Fruit fly (Drosophila melanogaster) whole organism, embryonic: Measurements from ENCODE around the gene Ir64a.

Source experiments
- Blimp-1 ChIP-seq: fragments of 200-800 bp; sonication (Bioruptor generic); optimal IDR thresholded peaks from 3 replicates; lab custom pipeline; 2018; ENCODE audit warnings: missing biosample characterization, missing genetic modification characterization, mild to moderate bottlenecking, moderate library complexity, missing genetic modification reagents
- C15 ChIP-seq: fragments of 200-800 bp; sonication (Bioruptor generic); IDR thresholded peaks from 3 replicates; pipeline ENCODE4 v1.3.6; 2022; ENCODE audit warnings: missing biosample characterization, missing genetic modification characterization
- CG10431 ChIP-seq: fragments of 200-800 bp; sonication (Bioruptor generic); optimal IDR thresholded peaks from 3 replicates; lab custom pipeline; 2018; ENCODE audit warnings: missing biosample characterization, mild to moderate bottlenecking, missing genetic modification characterization
- CG11456 ChIP-seq: fragments of 200-800 bp; sonication (Bioruptor generic); IDR thresholded peaks from 3 replicates; pipeline ENCODE4 v1.3.6; 2022; ENCODE audit warnings: missing biosample characterization, missing genetic modification characterization
- CG11695 ChIP-seq: fragments of 200-800 bp; sonication (Bioruptor generic); IDR thresholded peaks from 3 replicates; pipeline ENCODE4 v1.3.6; 2022; ENCODE audit warnings: missing biosample characterization, missing genetic modification characterization
- CG12155 ChIP-seq: fragments of 200-800 bp; sonication (Bioruptor generic); optimal IDR thresholded peaks from 3 replicates; lab custom pipeline; 2016; ENCODE audit warnings: missing biosample characterization, missing genetic modification characterization
- CG13123 ChIP-seq: fragments of 200-800 bp; sonication (Bioruptor generic); optimal IDR thresholded peaks from 2 replicates; lab custom pipeline; 2016; ENCODE audit warnings: missing biosample characterization, missing genetic modification characterization
- CG13894 ChIP-seq: fragments of 200-800 bp; sonication (Bioruptor generic); optimal IDR thresholded peaks from 3 replicates; lab custom pipeline; 2018; ENCODE audit warnings: missing biosample characterization, mild to moderate bottlenecking, missing genetic modification characterization, moderate library complexity
- CG14860 ChIP-seq: fragments of 200-800 bp; sonication (Bioruptor generic); IDR thresholded peaks from 3 replicates; pipeline ENCODE4 v1.3.6; 2022; ENCODE audit warnings: missing biosample characterization, missing genetic modification characterization; ENCODE audit not compliant: partially characterized antibody
- CG15696 ChIP-seq: fragments of 200-800 bp; sonication (Bioruptor generic); optimal IDR thresholded peaks from 2 replicates; lab custom pipeline; 2019; ENCODE audit warnings: missing biosample characterization, mild to moderate bottlenecking, missing genetic modification characterization, moderate library complexity
- CG1647 ChIP-seq: fragments of 200-800 bp; sonication (Bioruptor generic); optimal IDR thresholded peaks from 3 replicates; lab custom pipeline; 2016; ENCODE audit warnings: missing biosample characterization, missing genetic modification characterization
- CG17829 ChIP-seq: fragments of 200-800 bp; optimal IDR thresholded peaks from 2 replicates; lab custom pipeline; 2019; ENCODE audit warnings: missing biosample characterization, mild to moderate bottlenecking, missing genetic modification characterization, moderate library complexity
- CG2129 ChIP-seq: fragments of 200-800 bp; sonication (Bioruptor generic); IDR thresholded peaks from 2 replicates; pipeline ENCODE4 v1.3.6; 2022; ENCODE audit warnings: missing biosample characterization, missing genetic modification characterization; ENCODE audit not compliant: partially characterized antibody
- CG30020 ChIP-seq: fragments of 200-800 bp; optimal IDR thresholded peaks from 2 replicates; lab custom pipeline; 2019; ENCODE audit warnings: missing biosample characterization, mild to moderate bottlenecking, missing genetic modification characterization, moderate library complexity
- CG3847 ChIP-seq: fragments of 200-800 bp; sonication (Bioruptor generic); IDR thresholded peaks from 2 replicates; pipeline ENCODE4 v1.3.6; 2022; ENCODE audit warnings: missing biosample characterization, missing genetic modification characterization
- CG42726 ChIP-seq: fragments of 200-800 bp; sonication (Bioruptor generic); IDR thresholded peaks from 2 replicates; pipeline ENCODE4 v1.3.6; 2022; ENCODE audit warnings: missing biosample characterization, missing genetic modification characterization; ENCODE audit not compliant: partially characterized antibody
- CG4617 ChIP-seq: fragments of 200-800 bp; sonication (Bioruptor generic); optimal IDR thresholded peaks from 3 replicates; lab custom pipeline; 2016; ENCODE audit warnings: missing biosample characterization, missing genetic modification characterization, borderline replicate concordance
- CG4707 ChIP-seq: fragments of 200-800 bp; sonication (Bioruptor generic); optimal IDR thresholded peaks from 2 replicates; lab custom pipeline; 2018; ENCODE audit warnings: missing biosample characterization, mild to moderate bottlenecking, missing genetic modification characterization, moderate library complexity
- CG5180 ChIP-seq: fragments of 200-800 bp; sonication (Bioruptor generic); optimal IDR thresholded peaks from 3 replicates; lab custom pipeline; 2017; ENCODE audit warnings: missing biosample characterization, missing genetic modification characterization, mild to moderate bottlenecking, moderate library complexity, missing genetic modification reagents
- CG6654 ChIP-seq: fragments of 200-800 bp; sonication (Bioruptor generic); optimal IDR thresholded peaks from 2 replicates; lab custom pipeline; 2017; ENCODE audit warnings: missing biosample characterization, mild to moderate bottlenecking, missing genetic modification characterization
- CG6791 ChIP-seq: fragments of 200-800 bp; sonication (Bioruptor generic); IDR thresholded peaks from 3 replicates; pipeline ENCODE4 v1.3.6; 2022; ENCODE audit warnings: missing biosample characterization, missing genetic modification characterization; ENCODE audit not compliant: partially characterized antibody
- CG7928 ChIP-seq: fragments of 200-800 bp; sonication (Bioruptor generic); optimal IDR thresholded peaks from 2 replicates; lab custom pipeline; 2017; ENCODE audit warnings: missing biosample characterization, mild to moderate bottlenecking, missing genetic modification characterization
- CG8290 ChIP-seq, 3 experiments: fragments of 200-800 bp; sonication (Bioruptor generic); optimal IDR thresholded peaks; 2 replicates each; lab custom pipeline; 2016 to 2019; ENCODE audit warnings: missing biosample characterization in 3 of 3, missing genetic modification characterization in 3 of 3, mild to moderate bottlenecking in 2 of 3, moderate library complexity in 1 of 3
- D19A ChIP-seq: fragments of 200-800 bp; optimal IDR thresholded peaks from 3 replicates; lab custom pipeline; 2019; ENCODE audit warnings: missing biosample characterization, mild to moderate bottlenecking, missing genetic modification characterization, moderate library complexity
- Dbx ChIP-seq: fragments of 200-800 bp; sonication (Bioruptor generic); IDR thresholded peaks from 3 replicates; pipeline ENCODE4 v1.3.6; 2022; ENCODE audit warnings: missing biosample characterization, missing genetic modification characterization
- Drgx ChIP-seq: fragments of 200-800 bp; sonication (Bioruptor generic); IDR thresholded peaks from 2 replicates; pipeline ENCODE4 v1.3.6; 2022; ENCODE audit warnings: missing biosample characterization, missing genetic modification characterization
- Hr78 ChIP-seq, 2 experiments: fragments of 200-800 bp in 1 of 2; fragments of >200 bp in 1 of 2; sonication (Bioruptor generic) in 1 of 2; optimal IDR thresholded peaks; 2 replicates each; lab custom pipeline; 2017 to 2019; ENCODE audit warnings: missing biosample characterization in 2 of 2, missing genetic modification characterization in 2 of 2, mild to moderate bottlenecking in 1 of 2, moderate library complexity in 1 of 2
- MBD-R2 ChIP-seq: fragments of 200-800 bp; sonication (Bioruptor generic); IDR thresholded peaks from 2 replicates; pipeline ENCODE4 v1.3.6; 2022; ENCODE audit warnings: missing biosample characterization, missing genetic modification characterization
- Nf-YC ChIP-seq: fragments of 200-800 bp; optimal IDR thresholded peaks from 3 replicates; lab custom pipeline; 2019; ENCODE audit warnings: missing biosample characterization, mild to moderate bottlenecking, missing genetic modification characterization, moderate library complexity
- Ptx1 ChIP-seq: fragments of 200-800 bp; sonication (Bioruptor generic); IDR thresholded peaks from 2 replicates; pipeline ENCODE4 v1.3.6; 2022; ENCODE audit warnings: missing biosample characterization, missing genetic modification characterization
- Rfx ChIP-seq: fragments of 200-800 bp; sonication (Bioruptor generic); IDR thresholded peaks from 2 replicates; pipeline ENCODE4 v1.3.6; 2022; ENCODE audit warnings: missing biosample characterization, missing genetic modification characterization
- Taf1 ChIP-seq: fragments of 200-800 bp; sonication (Bioruptor generic); IDR thresholded peaks from 2 replicates; pipeline ENCODE4 v1.3.6; 2022; ENCODE audit warnings: missing biosample characterization, missing genetic modification characterization
- Xrp1 ChIP-seq: fragments of 200-800 bp; sonication (Bioruptor generic); IDR thresholded peaks from 2 replicates; pipeline ENCODE4 v1.3.6; 2022; ENCODE audit warnings: missing biosample characterization, missing genetic modification characterization
- bcd ChIP-seq: fragments of 200-800 bp; sonication (Bioruptor generic); optimal IDR thresholded peaks from 2 replicates; lab custom pipeline; 2017; ENCODE audit warnings: missing biosample characterization, mild to moderate bottlenecking, missing genetic modification characterization
- cg ChIP-seq: fragments of 200-800 bp; sonication (Bioruptor generic); optimal IDR thresholded peaks from 3 replicates; lab custom pipeline; 2019; ENCODE audit warnings: missing biosample characterization, mild to moderate bottlenecking, missing genetic modification characterization, moderate library complexity
- chinmo ChIP-seq: fragments of 200-800 bp; sonication (Bioruptor generic); IDR thresholded peaks from 4 replicates; pipeline ENCODE4 v1.3.6; 2022; ENCODE audit warnings: missing biosample characterization, missing genetic modification characterization; ENCODE audit not compliant: partially characterized antibody
- dmrt99B ChIP-seq: fragments of 200-800 bp; sonication (Bioruptor generic); optimal IDR thresholded peaks from 2 replicates; lab custom pipeline; 2018; ENCODE audit warnings: missing biosample characterization, mild to moderate bottlenecking, missing genetic modification characterization, moderate library complexity
- lmd ChIP-seq: fragments of 200-800 bp; sonication (Bioruptor generic); IDR thresholded peaks from 2 replicates; pipeline ENCODE4 v1.3.6; 2022; ENCODE audit warnings: missing biosample characterization, missing genetic modification characterization
- nmo ChIP-seq: fragments of 200-800 bp; sonication (Bioruptor generic); optimal IDR thresholded peaks from 2 replicates; lab custom pipeline; 2018; ENCODE audit warnings: missing biosample characterization, mild to moderate bottlenecking, missing genetic modification characterization, moderate library complexity
- phol ChIP-seq: fragments of 200-800 bp; sonication (Bioruptor generic); optimal IDR thresholded peaks from 3 replicates; lab custom pipeline; 2018; ENCODE audit warnings: missing biosample characterization, mild to moderate bottlenecking, missing genetic modification characterization, moderate library complexity
- pzg ChIP-seq: fragments of 200-800 bp; sonication (Bioruptor generic); optimal IDR thresholded peaks from 3 replicates; lab custom pipeline; 2018; ENCODE audit warnings: missing biosample characterization, mild to moderate bottlenecking, missing genetic modification characterization, moderate library complexity
- rib ChIP-seq: fragments of 200-800 bp; sonication (Bioruptor generic); IDR thresholded peaks from 2 replicates; pipeline ENCODE4 v1.3.6; 2022; ENCODE audit warnings: missing biosample characterization, missing genetic modification characterization
- shn ChIP-seq: fragments of 200-800 bp; sonication (Bioruptor generic); optimal IDR thresholded peaks from 3 replicates; lab custom pipeline; 2016; ENCODE audit warnings: missing biosample characterization, missing genetic modification characterization
- sna ChIP-seq: fragments of 200-800 bp; sonication (Bioruptor generic); IDR thresholded peaks from 2 replicates; pipeline ENCODE4 v1.3.6; 2022; ENCODE audit warnings: missing biosample characterization, missing genetic modification characterization; ENCODE audit not compliant: partially characterized antibody
- sug ChIP-seq: fragments of 200-800 bp; optimal IDR thresholded peaks from 2 replicates; lab custom pipeline; 2019; ENCODE audit warnings: missing biosample characterization, mild to moderate bottlenecking, missing genetic modification characterization, moderate library complexity
- tin ChIP-seq: fragments of 200-800 bp; sonication (Bioruptor generic); optimal IDR thresholded peaks from 3 replicates; lab custom pipeline; 2016; ENCODE audit warnings: missing biosample characterization, missing genetic modification characterization
- vvl ChIP-seq: fragments of 200-800 bp; sonication (Bioruptor generic); IDR thresholded peaks from 2 replicates; pipeline ENCODE4 v1.3.6; 2022; ENCODE audit warnings: missing biosample characterization, missing genetic modification characterization

The Ir64a gene

DNA sequence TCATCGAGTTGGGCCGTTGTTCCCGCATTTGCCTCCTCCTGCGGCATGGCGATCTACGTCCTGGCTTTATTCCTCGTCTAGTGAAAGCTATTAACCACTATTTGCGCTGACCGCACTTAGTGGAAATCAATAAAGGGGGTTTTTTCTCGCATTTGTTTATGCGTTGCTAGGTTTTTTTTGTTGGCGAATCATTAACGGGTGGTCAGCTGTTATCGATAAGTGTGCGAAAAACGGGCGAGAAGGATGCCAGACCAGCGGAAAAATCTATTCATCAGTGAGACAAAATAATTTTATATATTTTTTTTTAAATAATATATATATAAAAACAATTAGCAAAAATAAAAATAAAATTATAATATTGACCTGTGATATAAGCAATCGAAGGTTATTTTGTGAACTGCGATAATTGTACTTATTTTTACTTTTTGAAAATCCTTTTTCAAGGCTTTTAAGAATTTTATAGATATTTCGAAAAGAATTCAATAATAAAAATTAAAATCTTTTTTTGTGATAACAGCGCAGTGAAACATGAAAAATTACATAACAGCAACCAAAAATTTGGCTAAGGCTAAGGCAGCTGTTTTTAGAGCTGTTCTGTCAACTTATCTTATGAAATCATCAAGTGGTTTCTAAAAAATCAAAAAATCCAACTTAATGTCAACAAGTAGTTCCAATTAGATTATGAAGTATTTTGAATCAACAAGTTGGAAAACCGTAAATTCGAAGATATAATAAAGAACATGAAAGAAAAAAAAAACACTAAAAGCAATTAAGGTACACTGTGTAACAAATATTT is 23.2 kb downstream of the Ir64a start, which contains the start of gene Klp64D (continued):
- no peak for TF ChIP-seq CG7928 (GFP tag; lab: Kevin White, UChicago)
- no peak for TF ChIP-seq CG11695 (GFP tag; lab: Robert Waterston, UW)
- TF ChIP-seq Xrp1 (GFP tag; lab: Robert Waterston, UW), result peak; percentile 10; the same call in 1 of the 2 replicates
- TF ChIP-seq nmo (GFP tag; lab: Kevin White, UChicago), result peak; percentile 7
- no peak for TF ChIP-seq CG4707 (GFP tag; lab: Kevin White, UChicago)
- peak; percentile 26 for TF ChIP-seq CG30020
- no peak for TF ChIP-seq Hr78 (GFP tag; optimal IDR thresholded peaks at IDR 0.05; lab: Kevin White, UChicago)
- TF ChIP-seq Rfx (GFP tag; lab: Robert Waterston, UW), result peak; percentile 56
- 0 out of 2 replicates have a peak, but pooled peaks have one; percentile 46 for TF ChIP-seq sna
- TF ChIP-seq rib (GFP tag; lab: Robert Waterston, UW), result peak; percentile 69
- 0 out of 2 replicates have a peak, but pooled peaks have one; percentile 17 for TF ChIP-seq Ptx1 (GFP tag; lab: Robert Waterston, UW)
- TF ChIP-seq lmd (GFP tag; lab: Robert Waterston, UW), result peak; percentile 21; the same call in 1 of the 2 replicates
- peak; percentile 20 for TF ChIP-seq tin (GFP tag; lab: Kevin White, UChicago)
- TF ChIP-seq Drgx (GFP tag; lab: Robert Waterston, UW), result no peak
- TF ChIP-seq CG13894, result peak; percentile 46
- no peak for TF ChIP-seq CG11456
- TF ChIP-seq bcd (GFP tag; lab: Kevin White, UChicago), result no peak
- TF ChIP-seq CG15696 (tag; lab: Kevin White, UChicago), result peak; percentile 7
- peak; percentile 69 for TF ChIP-seq Nf-YC
- no peak for TF ChIP-seq CG6654
- TF ChIP-seq vvl (GFP tag; lab: Robert Waterston, UW), result 0 out of 2 replicates have a peak, but pooled peaks have one; percentile 20
- peak; percentile 20 for TF ChIP-seq dmrt99B
- no peak for TF ChIP-seq CG14860 (GFP tag; lab: Robert Waterston, UW)
- peak; percentile 45 for TF ChIP-seq CG17829 (tag; lab: Kevin White, UChicago)
- TF ChIP-seq Dbx (GFP tag; lab: Robert Waterston, UW), result 0 out of 3 replicates have a peak, but pooled peaks have one; percentile 47
- TF ChIP-seq shn, result no peak
- peak; percentile 2 for TF ChIP-seq CG10431 (GFP tag; lab: Kevin White, UChicago)
- peak; percentile 11 for TF ChIP-seq CG12155 (GFP tag; lab: Kevin White, UChicago)
- peak; percentile 15; the same call in 1 of the 2 replicates for TF ChIP-seq CG2129 (GFP tag; lab: Robert Waterston, UW)
- peak; percentile 40 for TF ChIP-seq pzg
- peak; percentile 25 for TF ChIP-seq Blimp-1 (GFP tag; lab: Kevin White, UChicago)
- TF ChIP-seq phol (tag; lab: Kevin White, UChicago), result peak; percentile 26
- peak; percentile 59 for TF ChIP-seq CG3847 (GFP tag; lab: Robert Waterston, UW)
- TF ChIP-seq sug (tag; lab: Kevin White, UChicago), result peak; percentile 31
- TF ChIP-seq CG1647 (GFP tag; lab: Kevin White, UChicago), result no peak
- no peak for TF ChIP-seq CG42726
- TF ChIP-seq C15, result 0 out of 3 replicates have a peak, but pooled peaks have one; percentile 26
- no peak for TF ChIP-seq CG6791 (GFP tag; lab: Robert Waterston, UW)
- no peak for TF ChIP-seq CG5180 (GFP tag; lab: Kevin White, UChicago)
- peak; percentile 43 for TF ChIP-seq CG4617 (GFP tag; lab: Kevin White, UChicago)
- peak; percentile 15 for TF ChIP-seq D19A (tag; lab: Kevin White, UChicago)
- peak; percentile 55 for TF ChIP-seq cg
- no peak for TF ChIP-seq CG13123 (GFP tag; lab: Kevin White, UChicago)
- no peak for TF ChIP-seq CG8290 (GFP tag; optimal IDR thresholded peaks at IDR 0.05; lab: Kevin White, UChicago)
- TF ChIP-seq CG8290 (tag; optimal IDR thresholded peaks at IDR 0.05; lab: Kevin White, UChicago), result peak in 1 of 2 experiments; percentile 3
- 0 out of 2 replicates have a peak, but pooled peaks have one; percentile 38 for TF ChIP-seq Taf1 (GFP tag; lab: Robert Waterston, UW)
- TF ChIP-seq MBD-R2 (GFP tag; lab: Robert Waterston, UW), result peak; percentile 53
- TF ChIP-seq chinmo (GFP tag; lab: Robert Waterston, UW), result no peak
